Worm (Caenorhabditis elegans): ENCODE measurements around the gene F21A3.3.

F21A3.3 gene

DNA sequence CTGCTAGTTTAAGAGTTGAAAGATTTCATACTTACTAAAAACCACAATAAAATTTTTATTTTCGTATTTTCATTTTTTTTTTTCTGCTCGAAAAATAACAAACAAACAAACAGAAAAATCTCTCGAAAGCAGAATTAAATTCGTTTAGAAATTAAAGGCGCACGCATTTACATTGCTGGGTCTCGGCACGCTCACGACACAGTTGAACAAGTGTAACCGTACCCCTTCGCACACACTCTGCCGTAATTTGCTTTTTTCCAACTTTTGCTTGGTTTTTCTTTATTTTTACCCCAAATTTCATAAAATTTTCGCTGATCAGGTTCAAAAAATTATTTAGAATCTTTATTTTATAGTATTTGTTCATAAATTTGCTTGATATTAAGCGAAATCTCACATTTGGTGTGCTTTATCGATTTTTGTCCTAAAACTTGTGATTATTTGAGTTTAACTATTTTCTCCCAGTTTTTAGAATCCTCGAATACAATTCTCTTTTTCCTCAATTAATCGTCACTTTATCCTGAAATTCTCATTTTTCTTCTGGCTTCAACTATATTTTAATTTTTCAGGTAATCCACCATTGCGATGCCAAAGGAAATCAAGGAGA, 5.8 kb upstream of the F21A3.3 start, which contains the start of gene rpl-38 (continued):
- TF ChIP-seq nhr-179 (tag; optimal IDR thresholded peaks at IDR 0.05), result no peak
- TF ChIP-seq attf-6 (GFP tag; IDR thresholded peaks at IDR 0.05), result peak; percentile 46; the same call in 1 of the 2 replicates
- no peak for TF ChIP-seq egl-44 (GFP tag; IDR thresholded peaks at IDR 0.05)
- TF ChIP-seq hmg-20 (GFP tag; IDR thresholded peaks at IDR 0.05), result peak; percentile 19; the same call in 1 of the 2 replicates
- TF ChIP-seq Y53G8AR.9 (GFP tag; conservative IDR thresholded peaks at IDR 0.05), result peak; percentile 79
- TF ChIP-seq snpc-3.4 (tag; optimal IDR thresholded peaks at IDR 0.05), result peak; percentile 90
- TF ChIP-seq Y79H2A.3 (GFP tag; conservative IDR thresholded peaks at IDR 0.05), result no peak
- no peak for TF ChIP-seq F57A8.1 (GFP tag; optimal IDR thresholded peaks at IDR 0.05)
- TF ChIP-seq mxl-1 (tag; optimal IDR thresholded peaks at IDR 0.05), result no peak
- peak; percentile 11 for TF ChIP-seq attf-5 (GFP tag; optimal IDR thresholded peaks at IDR 0.05)
- TF ChIP-seq madf-3 (GFP tag; IDR thresholded peaks at IDR 0.05), result peak; percentile 58; the same call in 1 of the 2 replicates
- no peak for TF ChIP-seq athp-1 (tag; optimal IDR thresholded peaks at IDR 0.05)
- 0 out of 2 replicates have a peak, but pooled peaks have one; percentile 48 for TF ChIP-seq Y95B8A.8 (GFP tag; IDR thresholded peaks at IDR 0.05)
- TF ChIP-seq lsl-1 (GFP tag; optimal IDR thresholded peaks at IDR 0.05), result peak; percentile 97
- TF ChIP-seq madf-10 (tag; optimal IDR thresholded peaks at IDR 0.05), result no peak
- peak; percentile 70 for TF ChIP-seq tbp1 (GFP tag; optimal IDR thresholded peaks at IDR 0.05)
- no peak for TF ChIP-seq unc-130 (GFP tag; optimal IDR thresholded peaks at IDR 0.05)
- no peak for TF ChIP-seq lir-1 (GFP tag; conservative IDR thresholded peaks at IDR 0.05)
- TF ChIP-seq egrh-3 (GFP tag; IDR thresholded peaks at IDR 0.05), result no peak
- TF ChIP-seq dpl-1 (GFP tag; optimal IDR thresholded peaks at IDR 0.05), result peak; percentile 52
- no peak for TF ChIP-seq nfya-1 (tag; optimal IDR thresholded peaks at IDR 0.05; ENCODE audit: borderline replicate concordance, insufficient read depth)
- no peak for TF ChIP-seq bed-2 (GFP tag; IDR thresholded peaks at IDR 0.05)
- no peak for TF ChIP-seq hlh-12 (tag; optimal IDR thresholded peaks at IDR 0.05)
- no peak for TF ChIP-seq K11D2.4 (GFP tag; IDR thresholded peaks at IDR 0.05)
- no peak for TF ChIP-seq nhr-80 (tag; optimal IDR thresholded peaks at IDR 0.05)
- no peak for TF ChIP-seq aptf-2 (GFP tag; conservative IDR thresholded peaks at IDR 0.05)
- TF ChIP-seq mcd-1 (GFP tag; IDR thresholded peaks at IDR 0.05), result peak; percentile 75
- TF ChIP-seq T26A5.8 (tag; optimal IDR thresholded peaks at IDR 0.05), result no peak
- no peak for TF ChIP-seq F55B11.4 (tag; optimal IDR thresholded peaks at IDR 0.05; ENCODE audit: borderline replicate concordance, insufficient read depth)
- no peak for TF ChIP-seq Y53F4B.3 (GFP tag; IDR thresholded peaks at IDR 0.05)
- TF ChIP-seq ets-4 (GFP tag; optimal IDR thresholded peaks at IDR 0.05), result no peak
- no peak for TF ChIP-seq ztf-6 (GFP tag; IDR thresholded peaks at IDR 0.05)
- TF ChIP-seq chd-7 (tag; optimal IDR thresholded peaks at IDR 0.05), result no peak
- no peak for TF ChIP-seq ztf-28 (GFP tag; IDR thresholded peaks at IDR 0.05)
- no peak for TF ChIP-seq fkh-3 (tag; optimal IDR thresholded peaks at IDR 0.05)
- no peak for TF ChIP-seq pha-4 (tag; optimal IDR thresholded peaks at IDR 0.05)
- no peak for TF ChIP-seq ztf-3 (GFP tag; optimal IDR thresholded peaks at IDR 0.05)
- no peak for TF ChIP-seq ama-1 (optimal IDR thresholded peaks at IDR 0.05)
- no peak for TF ChIP-seq ama-1 (GFP tag; optimal IDR thresholded peaks at IDR 0.05)
- TF ChIP-seq hrde-1 (tag; optimal IDR thresholded peaks at IDR 0.05; ENCODE audit: borderline replicate concordance), result no peak
- TF ChIP-seq dpff-1 (tag; optimal IDR thresholded peaks at IDR 0.05), result no peak
- TF ChIP-seq somi-1 (GFP tag; optimal IDR thresholded peaks at IDR 0.05), result no peak
- TF ChIP-seq nfyb-1 (GFP tag; IDR thresholded peaks at IDR 0.05), result peak; percentile 85
- no peak for TF ChIP-seq lin-26 (GFP tag; IDR thresholded peaks at IDR 0.05)
- no peak for TF ChIP-seq nfya-2 (GFP tag; IDR thresholded peaks at IDR 0.05)
- TF ChIP-seq tlf-1 (GFP tag; optimal IDR thresholded peaks at IDR 0.05), result peak; percentile 63
- peak; percentile 91 for TF ChIP-seq madf-6 (GFP tag; IDR thresholded peaks at IDR 0.05)
- TF ChIP-seq pbrm-1 (GFP tag; IDR thresholded peaks at IDR 0.05), result peak; percentile 90
- TF ChIP-seq tbx-9 (tag; optimal IDR thresholded peaks at IDR 0.05; ENCODE audit: borderline replicate concordance), result no peak

Measured in whole organism, young adult.